Worm (Caenorhabditis elegans) whole organism, late embryonic: ENCODE results near the gene W02G9.3.

Experiments used
- C08G9.2 ChIP-seq: sonication (generic microtip); optimal IDR thresholded peaks from 2 replicates; lab custom pipeline; 2016; ENCODE audit warnings: mild to moderate bottlenecking, missing genetic modification characterization, moderate library complexity, missing compliant biosample characterization
- F13H6.1 ChIP-seq: sonication (generic microtip); optimal IDR thresholded peaks from 2 replicates; lab custom pipeline; 2016; ENCODE audit warnings: missing genetic modification characterization, missing compliant biosample characterization
- Y22D7AL.16 ChIP-seq: sonication (generic microtip); optimal IDR thresholded peaks from 2 replicates; lab custom pipeline; 2016; ENCODE audit warnings: missing genetic modification characterization, missing compliant biosample characterization
- ahr-1 ChIP-seq: sonication (generic microtip); optimal IDR thresholded peaks from 2 replicates; lab custom pipeline; 2016; ENCODE audit warnings: missing genetic modification characterization, missing compliant biosample characterization
- ceh-14 ChIP-seq: sonication (generic microtip); optimal IDR thresholded peaks from 2 replicates; lab custom pipeline; 2016; ENCODE audit warnings: missing genotype, missing genetic modification characterization, missing compliant biosample characterization
- ceh-18 ChIP-seq: sonication (generic microtip); optimal IDR thresholded peaks from 2 replicates; lab custom pipeline; 2016; ENCODE audit warnings: missing genetic modification characterization, missing compliant biosample characterization
- ceh-2 ChIP-seq: sonication (generic microtip); optimal IDR thresholded peaks from 2 replicates; lab custom pipeline; 2016; ENCODE audit warnings: missing genotype, missing genetic modification characterization, missing compliant biosample characterization
- ceh-22 ChIP-seq: sonication (generic microtip); optimal IDR thresholded peaks from 2 replicates; lab custom pipeline; 2017; ENCODE audit warnings: missing biosample characterization, missing genetic modification characterization
- ceh-31 ChIP-seq: sonication (generic microtip); optimal IDR thresholded peaks from 2 replicates; lab custom pipeline; 2016; ENCODE audit warnings: missing genetic modification characterization, missing compliant biosample characterization
- ceh-34 ChIP-seq: sonication (generic microtip); optimal IDR thresholded peaks from 2 replicates; lab custom pipeline; 2016; ENCODE audit warnings: mild to moderate bottlenecking, missing genetic modification characterization, missing compliant biosample characterization
- ceh-48 ChIP-seq: sonication (generic microtip); optimal IDR thresholded peaks from 2 replicates; lab custom pipeline; 2016; ENCODE audit warnings: missing genetic modification characterization, inconsistent platforms, missing compliant biosample characterization
- ceh-9 ChIP-seq: sonication (generic microtip); optimal IDR thresholded peaks from 2 replicates; lab custom pipeline; 2016; ENCODE audit warnings: mild to moderate bottlenecking, missing genetic modification characterization, inconsistent platforms, missing compliant biosample characterization
- elt-2 ChIP-seq: sonication (generic microtip); optimal IDR thresholded peaks from 2 replicates; lab custom pipeline; 2016; ENCODE audit warnings: missing genetic modification reagents, missing genetic modification characterization, missing compliant biosample characterization
- elt-4 ChIP-seq: sonication (generic microtip); optimal IDR thresholded peaks from 2 replicates; lab custom pipeline; 2016; ENCODE audit warnings: missing genetic modification characterization, missing compliant biosample characterization
- eyg-1 ChIP-seq: sonication (generic microtip); optimal IDR thresholded peaks from 2 replicates; lab custom pipeline; 2016; ENCODE audit warnings: missing genotype, missing genetic modification characterization, missing compliant biosample characterization
- fkh-10 ChIP-seq: fragments of 150-350 bp; optimal IDR thresholded peaks from 2 replicates; lab custom pipeline; 2014; ENCODE audit warnings: missing biosample characterization, missing genetic modification reagents, missing genetic modification characterization
- gmeb-2 ChIP-seq: sonication (generic microtip); optimal IDR thresholded peaks from 2 replicates; lab custom pipeline; 2016; ENCODE audit warnings: missing genetic modification characterization, inconsistent platforms, missing compliant biosample characterization
- hlh-8 ChIP-seq: sonication (generic microtip); optimal IDR thresholded peaks from 2 replicates; lab custom pipeline; 2016; ENCODE audit warnings: missing genotype, missing genetic modification characterization, missing compliant biosample characterization
- lin-11 ChIP-seq: fragments of 200-800 bp; sonication (Bioruptor generic); optimal IDR thresholded peaks from 2 replicates; lab custom pipeline; 2018; ENCODE audit warnings: mild to moderate bottlenecking, missing genetic modification characterization, missing compliant biosample characterization
- nfya-1 ChIP-seq: sonication (generic microtip); optimal IDR thresholded peaks from 2 replicates; lab custom pipeline; 2017; ENCODE audit warnings: missing genetic modification characterization, mild to moderate bottlenecking, missing compliant biosample characterization, antibody characterized with exemption, moderate library complexity
- nhr-11 ChIP-seq: fragments of 150-350 bp; optimal IDR thresholded peaks from 2 replicates; lab custom pipeline; 2014; ENCODE audit warnings: missing biosample characterization, missing genetic modification characterization
- pax-1 ChIP-seq: fragments of 150-350 bp; optimal IDR thresholded peaks from 2 replicates; lab custom pipeline; 2014; ENCODE audit warnings: missing biosample characterization, missing genetic modification characterization
- ref-2 ChIP-seq: sonication (generic microtip); optimal IDR thresholded peaks from 2 replicates; lab custom pipeline; 2016; ENCODE audit warnings: missing genetic modification characterization, missing compliant biosample characterization
- rnt-1 ChIP-seq: sonication (generic microtip); optimal IDR thresholded peaks from 2 replicates; lab custom pipeline; 2016; ENCODE audit warnings: missing genetic modification characterization, missing compliant biosample characterization
- sdc-2 ChIP-seq: sonication (generic microtip); optimal IDR thresholded peaks from 2 replicates; lab custom pipeline; 2016; ENCODE audit warnings: missing genotype, missing genetic modification characterization, missing compliant biosample characterization
- sox-4 ChIP-seq: sonication (generic microtip); optimal IDR thresholded peaks from 2 replicates; lab custom pipeline; 2017; ENCODE audit warnings: mild to moderate bottlenecking, missing genetic modification characterization, inconsistent platforms, missing compliant biosample characterization
- tbx-2 ChIP-seq: sonication (generic microtip); optimal IDR thresholded peaks from 2 replicates; lab custom pipeline; 2016; ENCODE audit warnings: missing genetic modification characterization, missing compliant biosample characterization
- tbx-7 ChIP-seq: sonication (generic microtip); optimal IDR thresholded peaks from 2 replicates; lab custom pipeline; 2016; ENCODE audit warnings: missing genotype, missing genetic modification characterization, missing compliant biosample characterization
- unc-55 ChIP-seq: sonication (generic microtip); optimal IDR thresholded peaks from 2 replicates; lab custom pipeline; 2017; ENCODE audit warnings: missing biosample characterization, missing genetic modification reagents, missing genetic modification characterization
- unc-86 ChIP-seq: sonication (generic microtip); optimal IDR thresholded peaks from 2 replicates; lab custom pipeline; 2016; ENCODE audit warnings: missing genetic modification characterization, missing compliant biosample characterization
- zip-5 ChIP-seq: sonication (generic microtip); optimal IDR thresholded peaks from 2 replicates; lab custom pipeline; 2016; ENCODE audit warnings: missing genetic modification characterization, missing compliant biosample characterization

Gene W02G9.3

ce11 chrV:2706379-2706778, 33.6 kb downstream of the W02G9.3 start:
- TF ChIP-seq ceh-18 (tag; lab: Kevin White, UChicago) = no peak
- no peak for TF ChIP-seq sox-4 (tag; lab: Kevin White, UChicago)
- TF ChIP-seq ahr-1 (tag; lab: Kevin White, UChicago) = no peak

- peak; percentile 54 for TF ChIP-seq nfya-1 (tag; lab: Kevin White, UChicago)
- no peak for TF ChIP-seq zip-5 (tag; lab: Kevin White, UChicago)
Measured at ce11 chrV:2710192-2710591, 37.4 kb downstream of the W02G9.3 start.

DNA sequence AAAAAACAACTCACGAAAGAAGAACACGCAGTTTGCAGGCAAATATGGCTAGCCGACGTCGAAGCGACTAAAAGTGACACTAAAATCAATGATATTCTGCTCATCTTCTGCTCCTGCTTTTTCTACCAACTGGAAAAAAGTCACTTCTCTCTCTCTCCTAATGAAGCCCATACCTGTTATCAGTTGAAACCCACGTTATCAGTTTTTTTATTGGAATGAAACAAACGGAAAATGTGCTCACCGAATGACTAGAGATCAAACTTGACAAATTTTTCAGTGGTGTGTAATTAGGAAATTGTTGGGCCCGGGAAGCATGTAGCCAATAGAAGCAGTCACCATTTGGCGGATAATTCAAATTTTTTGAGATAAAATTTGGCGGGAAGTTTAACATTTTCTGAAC, 38.6 kb downstream of the W02G9.3 start, which contains the start of gene C24B9.3:
C24B9.3 (minus strand) TSS at position 171 of the 400 bp plus-strand sequence.
- TF ChIP-seq elt-2 (tag; lab: Kevin White, UChicago) = peak; percentile 29
- TF ChIP-seq F13H6.1 (tag; lab: Kevin White, UChicago) = no peak
- no peak for TF ChIP-seq pax-1 (tag; lab: Kevin White, UChicago)
- TF ChIP-seq lin-11 (tag; lab: Kevin White, UChicago) = no peak
- no peak for TF ChIP-seq tbx-2 (tag; lab: Kevin White, UChicago)
- no peak for TF ChIP-seq Y22D7AL.16 (tag; lab: Kevin White, UChicago)
- TF ChIP-seq unc-86 (tag; lab: Kevin White, UChicago) = no peak
- TF ChIP-seq hlh-8 (tag; lab: Kevin White, UChicago) = no peak
- TF ChIP-seq sox-4 (tag; lab: Kevin White, UChicago) = no peak

- TF ChIP-seq hlh-8 (tag; lab: Kevin White, UChicago) (no peak), ceh-2 (tag; lab: Kevin White, UChicago) (no peak), ceh-22 (no peak), nhr-11 (tag; lab: Kevin White, UChicago) (no peak), elt-4 (tag; lab: Kevin White, UChicago) (no peak), sdc-2 (tag; lab: Kevin White, UChicago) (no peak), sox-4 (tag; lab: Kevin White, UChicago) (no peak), ceh-34 (tag; lab: Kevin White, UChicago) (no peak)
Measured at ce11 chrV:2713532-2713931, 40.7 kb downstream of the W02G9.3 start, which contains the start of gene srt-28. TSS of gene srt-28 (minus strand) at chrV:2713632.

ce11 chrV:2716933-2717332, 44.1 kb downstream of the W02G9.3 start:
- no peak for TF ChIP-seq unc-55 (GFP tag; lab: Kevin White, UChicago)
- no peak for TF ChIP-seq ceh-48 (tag; lab: Kevin White, UChicago)
- TF ChIP-seq ahr-1 (tag; lab: Kevin White, UChicago) = no peak
- no peak for TF ChIP-seq ceh-31
- TF ChIP-seq nfya-1 (tag; lab: Kevin White, UChicago) = no peak

DNA sequence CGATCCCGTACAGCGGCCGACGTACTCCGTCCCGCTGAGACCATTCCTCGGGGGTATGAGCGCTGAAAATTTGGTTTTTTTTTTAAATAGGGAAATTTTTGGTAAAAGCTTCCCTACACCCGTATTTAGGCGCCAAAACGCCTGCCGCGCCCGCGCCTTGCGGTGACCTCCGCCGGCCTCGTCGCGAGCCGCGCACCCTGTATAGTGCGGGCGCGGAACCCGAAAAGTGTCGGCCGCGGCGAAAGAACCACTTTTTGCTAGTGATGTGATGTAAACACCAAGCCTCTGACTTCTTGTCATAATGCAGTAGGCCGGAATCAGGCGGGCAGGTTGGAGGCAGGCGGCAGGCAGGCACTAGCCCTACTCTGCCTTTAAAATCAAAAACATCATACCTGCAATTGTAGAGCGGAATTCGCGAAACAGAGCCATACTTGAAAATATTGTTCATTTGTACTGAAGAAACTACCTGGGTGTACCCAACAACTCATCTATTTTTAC, 46.0 kb downstream of the W02G9.3 start, which contains the start of gene srt-29:
srt-29 (minus strand) TSS at position 448 of the 498 bp plus-strand sequence.
- TF ChIP-seq ref-2 = no peak
- TF ChIP-seq C08G9.2 (tag; lab: Kevin White, UChicago) = peak; percentile 7

DNA sequence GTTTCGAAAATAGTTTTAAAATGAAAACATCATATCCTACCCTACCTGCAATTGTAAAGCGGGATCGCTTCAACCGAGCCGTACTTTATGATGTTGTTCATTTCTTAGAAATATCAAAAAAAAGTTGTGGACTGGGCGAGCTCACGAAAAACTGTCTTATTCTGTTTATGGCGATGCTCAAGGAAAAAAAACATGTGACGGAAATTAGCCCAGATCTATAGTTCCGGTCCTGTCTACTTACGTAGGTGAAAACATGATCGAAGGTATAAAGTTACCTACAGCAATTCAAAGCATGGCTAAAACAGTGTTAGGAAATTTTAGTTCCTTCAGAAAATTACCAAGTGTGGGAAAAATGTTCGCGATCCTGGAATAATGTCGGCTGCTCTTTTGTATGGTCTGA, 48.0 kb downstream of the W02G9.3 start, which contains the start of gene srt-27:
srt-27 (minus strand) TSS at position 101 of the 400 bp plus-strand sequence.
- TF ChIP-seq ceh-34 (tag; lab: Kevin White, UChicago) = no peak
- no peak for TF ChIP-seq nhr-11 (tag; lab: Kevin White, UChicago)
- no peak for TF ChIP-seq ceh-14
- TF ChIP-seq tbx-7 (tag; lab: Kevin White, UChicago) = no peak
- no peak for TF ChIP-seq zip-5 (tag; lab: Kevin White, UChicago)
- TF ChIP-seq Y22D7AL.16 (tag; lab: Kevin White, UChicago) = no peak
- TF ChIP-seq ceh-9 = no peak
- no peak for TF ChIP-seq fkh-10 (GFP tag; lab: Kevin White, UChicago)
- TF ChIP-seq eyg-1 (tag; lab: Kevin White, UChicago) = no peak
- TF ChIP-seq ceh-48 (tag; lab: Kevin White, UChicago) = no peak
- no peak for TF ChIP-seq sdc-2 (tag; lab: Kevin White, UChicago)
- TF ChIP-seq gmeb-2 (tag; lab: Kevin White, UChicago) = no peak
- TF ChIP-seq rnt-1 = no peak
